Worm (Caenorhabditis elegans): ENCODE data around the gene T24H7.2.

T24H7.2 gene

DNA sequence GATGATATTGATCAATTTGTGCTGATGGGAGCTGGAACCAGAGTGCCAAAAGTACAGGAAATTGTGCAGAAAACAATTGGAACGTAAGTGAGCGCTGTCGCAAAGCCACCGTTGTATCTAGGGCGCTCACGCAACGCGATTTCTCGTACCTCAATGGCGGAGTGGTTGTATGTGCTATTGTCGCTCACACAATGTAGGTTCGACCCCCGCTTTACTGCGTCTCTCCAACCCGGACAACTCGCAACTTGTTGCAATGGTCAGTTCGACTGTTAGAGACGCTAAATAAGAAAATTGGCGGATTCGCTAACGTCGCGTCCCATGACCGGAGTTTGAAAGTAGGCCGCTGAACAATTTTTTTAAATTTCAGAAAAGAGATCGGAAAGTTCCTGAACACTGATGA, 1.4 kb downstream of the T24H7.2 start:
- TF ChIP-seq ztf-29 (GFP tag; IDR thresholded peaks at IDR 0.05) (peak; percentile 66), cog-1 (tag; optimal IDR thresholded peaks at IDR 0.05) (peak; percentile 43), tab-1 (GFP tag; IDR thresholded peaks at IDR 0.05) (peak; percentile 91), klf-2 (GFP tag; conservative IDR thresholded peaks at IDR 0.05) (peak; percentile 71), med-1 (GFP tag; optimal IDR thresholded peaks at IDR 0.05; ENCODE audit: insufficient read depth) (peak; percentile 20), ztf-23 (GFP tag; IDR thresholded peaks at IDR 0.05) (peak; percentile 90), flt-1 (GFP tag; IDR thresholded peaks at IDR 0.05) (peak; percentile 92), T22C8.4 (GFP tag; IDR thresholded peaks at IDR 0.05) (no peak; the same call in 1 of the 2 replicates), ref-1 (GFP tag; conservative IDR thresholded peaks at IDR 0.05) (peak; percentile 83)

DNA sequence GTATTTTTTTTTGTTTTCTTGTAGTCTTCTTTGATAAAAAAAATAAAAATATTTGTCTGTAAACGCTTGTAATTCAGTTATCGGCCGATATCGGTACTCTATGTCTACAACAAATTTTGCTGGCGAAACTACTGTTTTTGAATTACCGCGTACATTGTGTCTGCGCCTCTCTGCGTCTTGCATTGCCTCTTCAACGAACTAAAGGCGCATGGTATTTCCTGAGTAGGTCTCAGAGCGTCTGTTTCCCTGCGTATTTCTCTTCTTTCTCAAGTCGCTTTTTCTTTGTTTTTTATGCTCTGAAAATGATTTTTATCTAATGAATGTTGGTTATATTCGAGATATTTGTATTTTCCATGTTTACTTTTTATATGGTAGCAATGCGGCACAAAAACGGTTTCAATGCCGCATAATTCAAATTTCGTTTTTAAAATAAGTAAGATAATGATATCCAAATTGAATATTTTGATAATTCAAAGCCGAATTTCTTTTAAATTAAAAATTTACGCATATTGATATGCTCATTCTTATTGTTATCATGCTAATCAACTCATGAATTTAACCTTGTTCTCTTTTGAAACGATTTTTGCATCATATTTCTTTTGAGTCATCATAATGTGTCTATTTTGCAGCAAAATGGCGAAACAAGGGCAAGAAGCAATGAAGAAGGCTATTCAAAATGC, 3.8 kb downstream of the T24H7.2 start, which contains the start of gene phb-2:
Gene phb-2 (plus strand): TSS at position 630 of the 680 bp plus-strand sequence.
- TF ChIP-seq flt-1 (GFP tag; IDR thresholded peaks at IDR 0.05) (0 out of 2 replicates have a peak, but pooled peaks have one; percentile 51), klf-2 (GFP tag; conservative IDR thresholded peaks at IDR 0.05) (no peak)

DNA sequence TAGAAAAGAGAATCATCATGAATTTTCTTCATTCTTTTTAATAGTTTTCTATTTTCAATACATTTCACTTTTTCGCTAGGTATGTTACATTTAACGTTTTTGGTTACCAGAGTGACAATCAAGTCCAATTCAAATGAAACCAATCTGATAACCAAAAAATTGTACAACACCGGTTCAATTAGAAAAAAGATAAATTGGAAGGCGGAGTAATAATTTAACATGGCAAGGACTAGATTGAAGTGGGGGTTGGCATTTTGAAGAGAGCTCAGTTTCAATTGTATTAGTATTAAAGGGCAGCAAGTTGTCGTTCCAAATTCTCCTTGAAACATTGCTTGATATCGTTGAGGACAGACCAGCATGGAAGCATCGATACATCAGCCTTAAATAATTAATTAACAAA, 5.6 kb downstream of the T24H7.2 start:
- TF ChIP-seq ztf-23 (GFP tag; IDR thresholded peaks at IDR 0.05) (no peak), klf-2 (GFP tag; conservative IDR thresholded peaks at IDR 0.05) (no peak), flt-1 (GFP tag; IDR thresholded peaks at IDR 0.05) (no peak), T22C8.4 (GFP tag; IDR thresholded peaks at IDR 0.05) (no peak), tab-1 (GFP tag; IDR thresholded peaks at IDR 0.05) (no peak)

DNA sequence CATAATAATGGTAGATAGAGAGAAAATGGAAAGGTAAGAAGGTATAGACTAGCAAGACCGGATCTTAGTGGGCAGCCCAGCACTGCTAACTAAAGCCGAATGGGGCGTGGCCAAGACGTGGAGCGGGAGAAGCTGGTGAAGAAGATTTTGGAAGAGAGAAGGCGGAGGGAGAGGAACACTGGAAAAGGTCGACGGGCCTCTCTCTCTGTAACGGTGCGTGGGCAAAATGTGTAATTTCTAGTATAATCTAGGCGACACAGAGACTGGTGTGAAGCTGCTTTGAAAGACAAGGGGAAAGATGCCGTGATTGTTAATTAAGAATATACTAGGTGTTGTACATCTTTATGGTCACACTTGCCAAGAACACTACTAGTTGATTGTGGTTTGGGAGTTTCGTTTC, 8.9 kb downstream of the T24H7.2 start, which contains the start of gene F13H8.5:
Gene F13H8.5 (minus strand): TSS at position 101 of the 400 bp plus-strand sequence.
- TF ChIP-seq med-1 (GFP tag; optimal IDR thresholded peaks at IDR 0.05; ENCODE audit: insufficient read depth), result no peak

DNA sequence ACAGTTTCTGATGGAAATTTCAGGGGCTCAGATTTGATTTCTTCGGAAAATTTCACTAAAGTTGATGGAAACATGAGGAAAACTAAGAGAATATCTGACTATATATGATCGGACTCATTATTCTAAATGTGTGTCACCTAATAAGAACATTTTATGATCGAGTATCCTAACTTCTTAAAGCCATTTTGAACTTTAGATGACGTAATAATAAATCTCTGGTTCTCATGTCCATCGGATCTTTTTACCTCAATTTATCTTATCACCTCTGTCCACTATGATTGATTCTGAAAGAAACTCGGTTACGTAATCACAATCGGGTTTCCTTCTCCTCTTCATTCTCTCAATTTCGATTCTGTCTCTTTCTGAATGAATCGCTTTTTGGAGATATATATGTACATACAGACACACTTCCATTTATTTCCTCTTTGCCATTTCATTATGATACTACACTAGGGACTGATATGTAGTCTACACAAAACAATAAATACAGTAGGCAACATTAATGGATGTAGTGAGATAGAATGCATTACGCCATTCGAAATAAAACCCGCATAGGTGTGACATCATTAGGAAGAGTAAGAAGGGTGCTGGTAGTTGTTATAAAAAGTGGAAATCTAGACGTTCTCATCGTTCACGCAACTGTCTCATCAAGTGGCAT, 10.2 kb downstream of the T24H7.2 start:
- TF ChIP-seq flt-1 (GFP tag; IDR thresholded peaks at IDR 0.05) (no peak), ztf-23 (GFP tag; IDR thresholded peaks at IDR 0.05) (no peak), cog-1 (tag; optimal IDR thresholded peaks at IDR 0.05) (no peak), klf-2 (GFP tag; conservative IDR thresholded peaks at IDR 0.05) (no peak), med-1 (GFP tag; optimal IDR thresholded peaks at IDR 0.05; ENCODE audit: insufficient read depth) (no peak), ztf-29 (GFP tag; IDR thresholded peaks at IDR 0.05) (no peak), T22C8.4 (GFP tag; IDR thresholded peaks at IDR 0.05) (no peak), ref-1 (GFP tag; conservative IDR thresholded peaks at IDR 0.05) (no peak), tab-1 (GFP tag; IDR thresholded peaks at IDR 0.05) (no peak)

DNA sequence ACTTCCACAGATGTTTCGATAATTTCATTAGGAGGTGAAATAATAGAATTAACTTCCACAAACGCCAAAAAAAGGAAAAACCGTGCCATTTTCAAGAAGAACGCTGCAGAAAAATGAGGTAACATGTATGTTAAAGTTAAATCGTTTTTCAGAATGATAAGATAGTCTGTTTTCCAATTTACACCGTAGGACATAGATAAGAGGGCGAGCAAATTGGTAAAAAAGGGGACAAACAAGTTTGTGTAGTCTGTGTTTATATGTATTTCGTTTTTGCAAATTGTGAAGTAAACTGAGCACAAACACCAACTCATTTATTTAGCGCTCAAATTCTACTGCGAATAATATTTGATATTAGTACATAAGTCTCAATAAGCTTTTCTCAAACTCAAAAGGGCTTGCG, 12.8 kb downstream of the T24H7.2 start, which contains the start of gene F13H8.11:
Gene F13H8.11 (minus strand): TSS at position 155 of the 400 bp plus-strand sequence.
- no peak for TF ChIP-seq ref-1 (GFP tag; conservative IDR thresholded peaks at IDR 0.05)
- TF ChIP-seq cog-1 (tag; optimal IDR thresholded peaks at IDR 0.05), result no peak
- no peak for TF ChIP-seq T22C8.4 (GFP tag; IDR thresholded peaks at IDR 0.05)

- TF ChIP-seq tab-1 (GFP tag; IDR thresholded peaks at IDR 0.05) (no peak), klf-2 (GFP tag; conservative IDR thresholded peaks at IDR 0.05) (no peak), flt-1 (GFP tag; IDR thresholded peaks at IDR 0.05) (no peak), ref-1 (GFP tag; conservative IDR thresholded peaks at IDR 0.05) (no peak), ztf-29 (GFP tag; IDR thresholded peaks at IDR 0.05) (no peak), T22C8.4 (GFP tag; IDR thresholded peaks at IDR 0.05) (no peak), ztf-23 (GFP tag; IDR thresholded peaks at IDR 0.05) (no peak), cog-1 (tag; optimal IDR thresholded peaks at IDR 0.05) (no peak), med-1 (GFP tag; optimal IDR thresholded peaks at IDR 0.05; ENCODE audit: insufficient read depth) (no peak)
Measured at ce11 chrII:6260684-6261083, 13.6 kb downstream of the T24H7.2 start, which contains the start of gene nmgp-1. TSS of gene nmgp-1 (plus strand) at chrII:6260857.

DNA sequence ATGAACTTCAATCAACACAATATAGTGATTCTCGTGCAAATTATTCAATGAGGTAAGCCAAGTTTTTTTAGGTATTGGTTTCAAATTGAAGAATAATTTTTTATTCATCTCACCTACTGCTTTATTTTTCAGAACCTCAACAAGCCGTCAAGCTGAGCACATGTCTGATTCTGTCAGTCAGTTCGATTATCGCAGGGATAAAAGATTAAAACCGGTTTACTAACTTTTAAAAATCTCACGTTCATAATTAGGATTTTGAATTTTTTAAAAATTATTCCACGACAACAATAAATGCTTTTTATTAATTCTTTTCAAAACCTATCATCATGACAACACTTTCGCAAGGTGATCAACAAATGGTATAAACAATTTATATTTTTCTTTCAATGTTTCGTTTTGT, 15.1 kb downstream of the T24H7.2 start, which contains the start of gene F13H8.12:
Gene F13H8.12 (plus strand): TSS at position 301 of the 400 bp plus-strand sequence.
- TF ChIP-seq T22C8.4 (GFP tag; IDR thresholded peaks at IDR 0.05) (no peak), tab-1 (GFP tag; IDR thresholded peaks at IDR 0.05) (no peak), ztf-29 (GFP tag; IDR thresholded peaks at IDR 0.05) (no peak), klf-2 (GFP tag; conservative IDR thresholded peaks at IDR 0.05) (no peak), ref-1 (GFP tag; conservative IDR thresholded peaks at IDR 0.05) (no peak), ztf-23 (GFP tag; IDR thresholded peaks at IDR 0.05) (no peak), med-1 (GFP tag; optimal IDR thresholded peaks at IDR 0.05; ENCODE audit: insufficient read depth) (no peak)

DNA sequence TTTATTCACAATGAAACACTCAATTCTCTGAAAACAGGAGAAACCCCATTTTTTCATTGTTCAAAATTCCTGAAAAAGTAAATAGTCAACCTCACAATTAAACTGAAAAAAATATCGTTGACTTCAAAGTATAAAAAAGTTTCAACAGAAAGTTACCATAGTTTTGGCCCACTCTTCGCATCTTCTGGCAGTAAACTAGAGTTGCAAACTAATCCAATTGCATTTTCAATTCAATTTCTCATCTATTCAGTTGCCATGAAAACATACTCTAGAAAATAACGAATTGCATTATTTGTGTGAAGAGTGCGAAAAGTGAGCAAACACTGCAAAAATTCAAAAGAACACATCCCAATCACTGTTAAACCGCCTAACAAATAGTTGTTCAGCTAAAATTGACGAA, 16.6 kb downstream of the T24H7.2 start, which contains the start of gene F13H8.3:
Gene F13H8.3 (plus strand): TSS at position 301 of the 400 bp plus-strand sequence.
- no peak for TF ChIP-seq tab-1 (GFP tag; IDR thresholded peaks at IDR 0.05)
- no peak for TF ChIP-seq flt-1 (GFP tag; IDR thresholded peaks at IDR 0.05)
- TF ChIP-seq ztf-29 (GFP tag; IDR thresholded peaks at IDR 0.05), result no peak

- TF ChIP-seq flt-1 (GFP tag; IDR thresholded peaks at IDR 0.05) (no peak), ztf-29 (GFP tag; IDR thresholded peaks at IDR 0.05) (no peak), klf-2 (GFP tag; conservative IDR thresholded peaks at IDR 0.05) (no peak), tab-1 (GFP tag; IDR thresholded peaks at IDR 0.05) (no peak), cog-1 (tag; optimal IDR thresholded peaks at IDR 0.05) (no peak), med-1 (GFP tag; optimal IDR thresholded peaks at IDR 0.05; ENCODE audit: insufficient read depth) (no peak), ref-1 (GFP tag; conservative IDR thresholded peaks at IDR 0.05) (no peak), T22C8.4 (GFP tag; IDR thresholded peaks at IDR 0.05) (no peak), ztf-23 (GFP tag; IDR thresholded peaks at IDR 0.05) (no peak)
Measured at ce11 chrII:6267983-6268382, 20.9 kb downstream of the T24H7.2 start, which contains the start of gene F13H8.8. TSS of gene F13H8.8 (minus strand) at chrII:6268083.
